Fruit fly (Drosophila melanogaster): Measurements from ENCODE around the gene Pgant5.
A peak's percentile ranks its signal among the peaks of the same experiment; 100 is the strongest.

Pgant5 gene

DNA sequence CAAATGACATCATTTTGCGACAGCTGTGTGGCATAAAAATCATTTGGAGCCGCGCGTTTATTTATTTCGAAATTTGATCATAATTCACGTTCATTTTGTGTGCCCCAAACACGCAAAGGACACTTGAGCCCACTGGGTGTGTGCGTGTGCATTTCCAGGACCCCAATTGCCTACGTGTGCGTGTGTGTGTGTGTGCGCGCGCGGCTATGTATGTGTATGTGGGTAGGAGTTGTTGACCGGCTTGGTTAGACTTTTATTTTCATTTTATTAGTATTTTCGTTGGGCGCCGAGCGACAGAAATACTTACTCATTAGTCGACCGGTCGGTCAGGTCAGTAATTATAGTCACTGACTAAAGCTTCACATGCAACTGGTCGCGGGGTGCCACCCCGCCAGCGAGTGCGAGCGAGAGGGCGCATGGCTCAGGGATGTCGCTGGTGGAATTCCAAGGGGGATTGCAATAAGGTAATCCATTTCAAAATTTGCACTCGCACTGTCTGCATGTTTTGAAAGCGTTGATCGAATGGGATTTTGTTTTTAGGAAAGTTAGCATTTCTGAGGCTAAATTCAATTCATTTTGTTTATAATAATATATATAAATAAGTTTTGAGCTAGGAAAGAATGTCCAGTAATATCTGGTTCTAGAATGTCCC is 49.8 kb downstream of the Pgant5 start (continued):
- TF ChIP-seq CG7928 (GFP tag; optimal IDR thresholded peaks at IDR 0.05) (no peak), CG10267 (tag; optimal IDR thresholded peaks at IDR 0.05) (no peak), ind (GFP tag; optimal IDR thresholded peaks at IDR 0.05) (peak; percentile 63), chinmo (GFP tag; IDR thresholded peaks at IDR 0.05; ENCODE audit: partially characterized antibody) (0 out of 4 replicates have a peak, but pooled peaks have one; percentile 40), bcd (GFP tag; optimal IDR thresholded peaks at IDR 0.05) (peak; percentile 44), Stat92E (GFP tag; optimal IDR thresholded peaks at IDR 0.05) (no peak), CG9609 (GFP tag; optimal IDR thresholded peaks at IDR 0.05) (no peak), CG2129 (GFP tag; IDR thresholded peaks at IDR 0.05; ENCODE audit: partially characterized antibody) (no peak), CG1647 (GFP tag; optimal IDR thresholded peaks at IDR 0.05) (peak; percentile 9), luna (GFP tag; optimal IDR thresholded peaks at IDR 0.05) (no peak), row (GFP tag; IDR thresholded peaks at IDR 0.05) (peak; percentile 50), Six4 (GFP tag; optimal IDR thresholded peaks at IDR 0.05) (no peak), dmrt11E (tag; optimal IDR thresholded peaks at IDR 0.05) (no peak), BtbVII (GFP tag; optimal IDR thresholded peaks at IDR 0.05) (peak; percentile 49), CG14014 (GFP tag; IDR thresholded peaks at IDR 0.05) (no peak), GATAe (GFP tag; conservative IDR thresholded peaks at IDR 0.05) (no peak), B-H1 (GFP tag; IDR thresholded peaks at IDR 0.05) (no peak; the same call in 2 of the 3 replicates), da (GFP tag; optimal IDR thresholded peaks at IDR 0.05) (no peak), Jarid2 (GFP tag; optimal IDR thresholded peaks at IDR 0.05) (no peak), trem (tag; optimal IDR thresholded peaks at IDR 0.05) (no peak), crp (GFP tag; optimal IDR thresholded peaks at IDR 0.05) (no peak), ro (GFP tag; IDR thresholded peaks at IDR 0.05) (no peak), Adf1 (GFP tag; IDR thresholded peaks at IDR 0.05) (no peak), pb (GFP tag; optimal IDR thresholded peaks at IDR 0.05) (no peak), onecut (GFP tag; IDR thresholded peaks at IDR 0.05) (no peak), pros (GFP tag; optimal IDR thresholded peaks at IDR 0.05) (no peak), Deaf1 (tag; optimal IDR thresholded peaks at IDR 0.05) (no peak), Hmx (GFP tag; optimal IDR thresholded peaks at IDR 0.05) (no peak), vnd (GFP tag; IDR thresholded peaks at IDR 0.05; ENCODE audit: partially characterized antibody) (no peak), sc (optimal IDR thresholded peaks at IDR 0.05) (no peak), sc (GFP tag; optimal IDR thresholded peaks at IDR 0.05) (no peak), chm (GFP tag; IDR thresholded peaks at IDR 0.05) (no peak), Xbp1 (GFP tag; optimal IDR thresholded peaks at IDR 0.05) (peak; percentile 63), bsh (GFP tag; optimal IDR thresholded peaks at IDR 0.05) (peak; percentile 17 to 33), CG6272 (GFP tag; IDR thresholded peaks at IDR 0.05) (peak; percentile 23; the same call in 1 of the 2 replicates), CG12391 (tag; optimal IDR thresholded peaks at IDR 0.05) (peak; percentile 31), gsb-n (tag; optimal IDR thresholded peaks at IDR 0.05) (peak; percentile 20), Optix (GFP tag; IDR thresholded peaks at IDR 0.05) (peak; percentile 44; the same call in 1 of the 3 replicates), Asciz (GFP tag; optimal IDR thresholded peaks at IDR 0.05) (peak; percentile 2), trh (GFP tag; optimal IDR thresholded peaks at IDR 0.05) (no peak), CG15514 (GFP tag; optimal IDR thresholded peaks at IDR 0.05) (no peak), mld (GFP tag; IDR thresholded peaks at IDR 0.05; ENCODE audit: partially characterized antibody) (no peak), CG18619 (GFP tag; optimal IDR thresholded peaks at IDR 0.05) (peak; percentile 50), dmrt99B (tag; optimal IDR thresholded peaks at IDR 0.05) (peak; percentile 50), NK7.1 (GFP tag; optimal IDR thresholded peaks at IDR 0.05) (no peak), dpn (GFP tag; optimal IDR thresholded peaks at IDR 0.05) (peak in 1 of 2 experiments; percentile 62), CG11456 (GFP tag; IDR thresholded peaks at IDR 0.05) (peak; percentile 78), Scr (GFP tag; IDR thresholded peaks at IDR 0.05; ENCODE audit: partially characterized antibody) (no peak), CG15011 (GFP tag; optimal IDR thresholded peaks at IDR 0.05) (no peak)
